Fruit fly (Drosophila melanogaster) Kc167 (cell line): ENCODE data around the gene COX4.

ENCODE experiments used
- Myc ChIP-seq: fragments of >200 bp; optimal IDR thresholded peaks from 2 replicates; lab custom pipeline; 2017; ENCODE audit warnings: missing external identifiers
- Sin3A ChIP-seq: fragments of >200 bp; optimal IDR thresholded peaks from 2 replicates; lab custom pipeline; 2018; ENCODE audit warnings: missing external identifiers
- h ChIP-seq: fragments of >200 bp; optimal IDR thresholded peaks from 3 replicates; lab custom pipeline; 2018; ENCODE audit warnings: missing external identifiers
- insv ChIP-seq: fragments of >200 bp; optimal IDR thresholded peaks from 3 replicates; lab custom pipeline; 2018; ENCODE audit warnings: missing external identifiers
- psq ChIP-seq: fragments of >200 bp; optimal IDR thresholded peaks from 2 replicates; lab custom pipeline; 2017; ENCODE audit warnings: missing external identifiers
- ttk ChIP-seq: sonication (Bioruptor generic); optimal IDR thresholded peaks from 2 replicates; lab custom pipeline; 2017; ENCODE audit warnings: missing external identifiers

Gene COX4

dm6 chr2L:19941352-19941851, 17.1 kb upstream of the COX4 start:
- no peak for TF ChIP-seq h (lab: Kevin White, UChicago)
- no peak for TF ChIP-seq Myc (lab: Kevin White, UChicago)
- no peak for TF ChIP-seq insv (lab: Kevin White, UChicago)

DNA sequence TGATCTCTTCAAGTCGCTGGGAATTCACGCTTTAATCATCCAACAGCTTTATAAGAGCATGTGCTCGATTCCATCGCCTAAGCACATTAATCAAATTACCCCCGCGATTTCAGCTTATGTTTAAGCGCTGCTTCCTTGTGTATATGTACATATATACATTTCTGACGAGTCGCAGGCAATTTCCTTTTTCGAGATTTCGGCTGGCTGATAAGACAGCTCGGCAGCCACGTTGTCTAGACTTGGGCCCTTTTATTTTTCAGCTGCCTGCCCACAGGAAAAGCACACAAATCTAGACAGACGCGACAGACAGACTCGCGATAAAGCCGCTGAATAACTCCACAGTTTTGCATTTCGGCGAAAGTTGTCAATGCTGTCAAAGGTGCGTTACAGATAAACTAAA, 16.0 kb upstream of the COX4 start:
- TF ChIP-seq psq (lab: Kevin White, UChicago), result no peak
- no peak for TF ChIP-seq ttk (lab: Kevin White, UChicago)
- no peak for TF ChIP-seq Myc (lab: Kevin White, UChicago)
- TF ChIP-seq insv (lab: Kevin White, UChicago), result no peak
- TF ChIP-seq Sin3A (lab: Kevin White, UChicago), result no peak
- no peak for TF ChIP-seq h (lab: Kevin White, UChicago)

DNA sequence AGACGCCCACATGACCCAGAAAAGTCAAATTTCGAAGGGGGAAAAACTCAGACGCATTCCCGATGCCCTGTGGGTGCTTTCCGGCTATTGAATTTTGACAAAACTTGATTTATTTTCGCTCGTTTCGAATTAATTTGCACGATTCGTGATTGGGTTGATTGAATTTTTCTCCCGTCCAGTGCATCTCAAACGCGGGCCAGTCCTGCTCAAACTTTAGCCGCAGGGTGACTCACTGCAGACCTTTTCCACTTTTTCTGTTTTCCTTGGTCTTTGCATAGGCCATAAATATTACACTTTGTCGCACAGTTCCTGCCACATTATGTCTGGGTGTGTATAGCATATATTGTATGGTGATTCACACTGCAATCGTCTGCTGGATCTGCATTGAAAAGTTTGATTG, 15.4 kb upstream of the COX4 start:
- TF ChIP-seq ttk (lab: Kevin White, UChicago) (no peak), Myc (lab: Kevin White, UChicago) (no peak), insv (lab: Kevin White, UChicago) (no peak), Sin3A (lab: Kevin White, UChicago) (no peak), psq (lab: Kevin White, UChicago) (no peak), h (lab: Kevin White, UChicago) (no peak)

DNA sequence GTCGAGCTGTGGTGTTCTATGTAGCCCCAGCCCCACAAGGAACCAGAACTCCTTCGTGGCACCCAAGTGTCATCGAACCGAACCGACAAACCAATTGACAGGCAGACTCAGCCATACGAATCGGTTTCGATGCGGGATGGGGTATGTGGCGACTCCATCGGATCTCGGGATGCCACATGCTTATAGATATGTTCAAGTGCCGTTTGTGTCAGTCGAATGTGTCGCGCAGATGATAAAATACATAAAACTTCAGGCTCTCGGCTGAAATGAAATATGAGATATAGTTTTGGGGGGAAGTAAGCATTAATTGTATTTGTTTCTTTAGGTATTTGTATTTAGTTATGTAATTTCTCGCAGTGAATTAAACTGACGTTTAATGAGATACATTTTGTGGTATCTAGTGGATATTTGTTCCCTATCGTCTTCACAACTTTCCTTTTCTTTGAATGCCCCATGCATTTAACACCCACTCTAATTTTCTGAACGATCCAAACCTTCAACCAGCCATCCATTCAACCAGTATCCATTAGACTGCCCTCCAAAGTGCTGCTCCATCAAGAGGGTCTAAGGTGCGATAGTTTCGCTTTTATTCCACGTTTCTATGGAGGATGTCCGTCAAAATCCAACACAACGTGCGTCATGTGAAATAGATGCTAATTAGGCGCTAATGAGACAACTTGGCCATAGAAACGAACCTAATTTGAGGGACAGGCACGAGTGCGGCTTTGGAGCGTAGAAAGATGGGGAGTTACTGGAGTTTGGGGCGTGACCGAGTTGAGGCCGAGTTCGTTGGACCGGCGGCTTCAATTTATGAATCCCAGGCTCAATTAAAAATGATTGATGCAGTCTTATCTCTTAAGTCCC, 14.0 kb upstream of the COX4 start:
- TF ChIP-seq Myc (lab: Kevin White, UChicago) (no peak), insv (lab: Kevin White, UChicago) (no peak), Sin3A (lab: Kevin White, UChicago) (no peak), psq (lab: Kevin White, UChicago) (no peak), ttk (lab: Kevin White, UChicago) (no peak), h (lab: Kevin White, UChicago) (no peak)

- TF ChIP-seq Myc (lab: Kevin White, UChicago) (no peak), ttk (lab: Kevin White, UChicago) (no peak), h (lab: Kevin White, UChicago) (no peak)
Observed at dm6 chr2L:19947992-19948524, 10.5 kb upstream of the COX4 start.

- TF ChIP-seq Sin3A (lab: Kevin White, UChicago) (no peak), ttk (lab: Kevin White, UChicago) (no peak), psq (lab: Kevin White, UChicago) (no peak), insv (lab: Kevin White, UChicago) (no peak), Myc (lab: Kevin White, UChicago) (no peak), h (lab: Kevin White, UChicago) (no peak)
Observed at dm6 chr2L:19949600-19949999, 8.9 kb upstream of the COX4 start.

DNA sequence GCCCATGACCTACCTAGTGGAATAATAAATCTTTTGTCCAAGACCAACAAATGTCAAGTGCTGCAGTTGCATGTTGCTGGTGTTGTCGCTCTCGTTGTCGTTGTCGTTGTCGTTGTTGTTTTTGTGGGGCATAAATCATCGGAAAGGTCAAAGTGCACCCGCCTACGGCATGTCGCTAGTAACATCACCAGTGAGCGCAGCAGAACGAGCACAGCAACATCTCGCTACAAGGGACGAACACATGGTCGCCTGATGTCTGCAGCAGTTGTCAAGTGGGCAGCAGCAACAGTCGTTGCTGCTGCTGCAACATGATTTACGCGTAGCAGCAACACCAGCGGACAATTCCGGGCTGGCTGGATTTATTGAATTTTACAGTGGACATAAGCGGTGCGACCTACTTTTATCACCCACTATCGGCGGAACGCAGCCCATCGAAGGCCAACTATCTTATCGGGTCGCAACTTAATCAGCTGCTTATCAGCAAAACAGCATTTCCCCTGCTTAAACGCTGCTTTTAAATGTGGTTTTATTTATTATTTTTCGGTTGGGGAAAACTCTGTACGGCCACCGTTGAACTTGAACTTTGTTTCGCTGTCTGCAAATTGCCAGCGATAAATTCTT, 6.9 kb upstream of the COX4 start:
- no peak for TF ChIP-seq Sin3A (lab: Kevin White, UChicago)

- TF ChIP-seq ttk (lab: Kevin White, UChicago) (no peak), psq (lab: Kevin White, UChicago) (no peak), insv (lab: Kevin White, UChicago) (no peak), Sin3A (lab: Kevin White, UChicago) (no peak), h (lab: Kevin White, UChicago) (no peak), Myc (lab: Kevin White, UChicago) (no peak)
Observed at dm6 chr2L:19952221-19952620, 6.3 kb upstream of the COX4 start.

DNA sequence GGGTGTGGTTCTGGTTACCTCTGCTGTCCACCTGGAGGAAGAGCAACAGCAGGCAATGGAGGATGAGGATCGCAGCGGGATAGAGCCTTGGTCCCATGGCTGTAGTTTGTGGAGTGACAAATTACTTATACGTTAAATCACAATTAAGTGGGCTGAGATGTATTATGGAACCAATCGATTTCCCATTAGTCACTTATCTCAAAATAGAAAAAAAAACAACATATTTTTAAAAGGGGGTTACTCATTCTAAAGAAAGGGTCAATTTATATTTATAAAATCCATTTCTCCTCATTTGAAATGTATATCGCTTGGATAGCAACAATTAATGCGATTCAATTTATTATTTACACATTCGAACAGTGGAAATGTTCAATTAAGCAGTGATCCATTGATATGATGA, 2.4 kb downstream of the COX4 start, which contains the start of gene CG34051:
Gene CG34051, minus strand, starts transcription at position 101 of the 400 bp plus-strand sequence.
- no peak for TF ChIP-seq insv (lab: Kevin White, UChicago)
- TF ChIP-seq ttk (lab: Kevin White, UChicago), result no peak
- TF ChIP-seq Sin3A (lab: Kevin White, UChicago), result no peak
- TF ChIP-seq Myc (lab: Kevin White, UChicago), result no peak
- no peak for TF ChIP-seq h (lab: Kevin White, UChicago)
- TF ChIP-seq psq (lab: Kevin White, UChicago), result no peak

dm6 chr2L:19961585-19961984, 3.1 kb downstream of the COX4 start, which contains the start of gene CG42866:
Gene CG42866 (minus strand): TSS chr2L:19961685.
- TF ChIP-seq Sin3A (lab: Kevin White, UChicago), result no peak
- no peak for TF ChIP-seq h (lab: Kevin White, UChicago)
- TF ChIP-seq insv (lab: Kevin White, UChicago), result no peak
- no peak for TF ChIP-seq Myc (lab: Kevin White, UChicago)
- TF ChIP-seq psq (lab: Kevin White, UChicago), result no peak
- TF ChIP-seq ttk (lab: Kevin White, UChicago), result no peak

dm6 chr2L:19962252-19962729, 3.8 kb downstream of the COX4 start, which contains the start of the genes CG13965 and CG16772:
Gene CG13965 (minus strand): TSS chr2L:19962352.
Gene CG16772 (plus strand): TSS chr2L:19962679.
- no peak for TF ChIP-seq Sin3A (lab: Kevin White, UChicago)
- no peak for TF ChIP-seq Myc (lab: Kevin White, UChicago)
- TF ChIP-seq psq (lab: Kevin White, UChicago), result no peak
- TF ChIP-seq h (lab: Kevin White, UChicago), result no peak
- no peak for TF ChIP-seq ttk (lab: Kevin White, UChicago)
- no peak for TF ChIP-seq insv (lab: Kevin White, UChicago)
